Fruit fly (Drosophila melanogaster): ENCODE measurements around the gene CG34150.

- TF ChIP-seq CG8478 (optimal IDR thresholded peaks at IDR 0.05), result no peak
- TF ChIP-seq CTCF (optimal IDR thresholded peaks at IDR 0.05), result no peak
Measured at dm6 chr3R:24860316-24860826, 46.3 kb downstream of the CG34150 start, which contains the start of gene CG13639.
